Worm (Caenorhabditis elegans): ENCODE results near the gene shn-1.

shn-1 gene

ce11 chrII:11433942-11434341, 43.2 kb upstream of the shn-1 start, which contains the start of gene C05D12.5:
Gene C05D12.5, plus strand, starts transcription at chrII:11434242.
- TF ChIP-seq zag-1 (tag; optimal IDR thresholded peaks at IDR 0.05), result no peak
- no peak for TF ChIP-seq nhr-19 (GFP tag; conservative IDR thresholded peaks at IDR 0.05)
- no peak for TF ChIP-seq skn-1 (tag; optimal IDR thresholded peaks at IDR 0.05)
- TF ChIP-seq ceh-8 (GFP tag; optimal IDR thresholded peaks at IDR 0.05), result no peak
- TF ChIP-seq C16A3.4 (tag; optimal IDR thresholded peaks at IDR 0.05), result no peak
- TF ChIP-seq blmp-1 (tag; optimal IDR thresholded peaks at IDR 0.05), result no peak
- no peak for TF ChIP-seq fkh-4 (tag; optimal IDR thresholded peaks at IDR 0.05; ENCODE audit: borderline replicate concordance)
- TF ChIP-seq ces-1 (GFP tag; optimal IDR thresholded peaks at IDR 0.05), result no peak
- no peak for TF ChIP-seq unc-130 (tag; optimal IDR thresholded peaks at IDR 0.05)
- TF ChIP-seq isw-1 (GFP tag; IDR thresholded peaks at IDR 0.05), result no peak
- TF ChIP-seq alr-1 (tag; optimal IDR thresholded peaks at IDR 0.05; ENCODE audit: borderline replicate concordance), result no peak
- TF ChIP-seq egl-27 (tag; optimal IDR thresholded peaks at IDR 0.05), result no peak
- no peak for TF ChIP-seq nhr-47 (tag; optimal IDR thresholded peaks at IDR 0.05)

ce11 chrII:11431584-11431983, 40.8 kb upstream of the shn-1 start, which contains the start of gene C05D12.4:
Gene C05D12.4, plus strand, starts transcription at chrII:11431884.
- no peak for TF ChIP-seq unc-130 (tag; optimal IDR thresholded peaks at IDR 0.05)
- no peak for TF ChIP-seq unc-98 (GFP tag; IDR thresholded peaks at IDR 0.05)
- TF ChIP-seq nhr-90 (tag; optimal IDR thresholded peaks at IDR 0.05; ENCODE audit: poor library complexity), result no peak
- no peak for TF ChIP-seq nhr-11 (tag; optimal IDR thresholded peaks at IDR 0.05)
- no peak for TF ChIP-seq unc-62 (GFP tag; optimal IDR thresholded peaks at IDR 0.05)
- TF ChIP-seq ceh-82 (tag; optimal IDR thresholded peaks at IDR 0.05), result no peak
- TF ChIP-seq dsc-1 (tag; optimal IDR thresholded peaks at IDR 0.05), result no peak

ce11 chrII:11428599-11428998, 37.8 kb upstream of the shn-1 start:
- TF ChIP-seq elt-2 (tag; optimal IDR thresholded peaks at IDR 0.05), result peak; percentile 10
- TF ChIP-seq ceh-90 (tag; optimal IDR thresholded peaks at IDR 0.05), result no peak

ce11 chrII:11427322-11427721, 36.6 kb upstream of the shn-1 start:
- TF ChIP-seq unc-98 (GFP tag; IDR thresholded peaks at IDR 0.05), result no peak
- no peak for TF ChIP-seq fos-1 (tag; optimal IDR thresholded peaks at IDR 0.05)
- TF ChIP-seq tlp-1 (tag; optimal IDR thresholded peaks at IDR 0.05), result no peak
- no peak for TF ChIP-seq hlh-4 (tag; optimal IDR thresholded peaks at IDR 0.05)
- TF ChIP-seq ceh-63 (GFP tag; optimal IDR thresholded peaks at IDR 0.05), result no peak
- no peak for TF ChIP-seq mef-2 (tag; optimal IDR thresholded peaks at IDR 0.05)
- no peak for TF ChIP-seq nhr-237 (tag; optimal IDR thresholded peaks at IDR 0.05)
- TF ChIP-seq egl-13 (tag; optimal IDR thresholded peaks at IDR 0.05), result no peak
- no peak for TF ChIP-seq sptf-1 (tag; optimal IDR thresholded peaks at IDR 0.05)
- no peak for TF ChIP-seq C04F5.9 (tag; optimal IDR thresholded peaks at IDR 0.05)
- TF ChIP-seq mep-1 (tag; optimal IDR thresholded peaks at IDR 0.05), result no peak
- no peak for TF ChIP-seq pax-3 (tag; optimal IDR thresholded peaks at IDR 0.05)
- TF ChIP-seq nhr-47 (tag; optimal IDR thresholded peaks at IDR 0.05), result no peak
- no peak for TF ChIP-seq xbp-1 (tag; optimal IDR thresholded peaks at IDR 0.05)
- TF ChIP-seq elt-3 (tag; optimal IDR thresholded peaks at IDR 0.05), result no peak

ce11 chrII:11424579-11425316, 34.0 kb upstream of the shn-1 start, which contains the start of gene C05D12.3:
Gene C05D12.3, plus strand, starts transcription at chrII:11425266.
- TF ChIP-seq jun-1 (tag; optimal IDR thresholded peaks at IDR 0.05), result no peak
- TF ChIP-seq lin-14 (GFP tag; optimal IDR thresholded peaks at IDR 0.05), result no peak
- no peak for TF ChIP-seq hlh-17 (GFP tag; optimal IDR thresholded peaks at IDR 0.05; ENCODE audit: borderline replicate concordance)
- no peak for TF ChIP-seq efl-3 (GFP tag; optimal IDR thresholded peaks at IDR 0.05)
- TF ChIP-seq efl-1 (optimal IDR thresholded peaks at IDR 0.05), result no peak
- TF ChIP-seq efl-1 (GFP tag; optimal IDR thresholded peaks at IDR 0.05 in 1 of 2), result peak in 1 of 2 experiments; percentile 49
- TF ChIP-seq pag-3 (tag; optimal IDR thresholded peaks at IDR 0.05; ENCODE audit: borderline replicate concordance, insufficient read depth), result no peak
- TF ChIP-seq lin-39 (tag; optimal IDR thresholded peaks at IDR 0.05), result no peak
- TF ChIP-seq rnt-1 (tag; optimal IDR thresholded peaks at IDR 0.05), result no peak
- TF ChIP-seq elt-2 (tag; optimal IDR thresholded peaks at IDR 0.05), result peak; percentile 22
- no peak for TF ChIP-seq F16B12.6 (tag; optimal IDR thresholded peaks at IDR 0.05)
- TF ChIP-seq fkh-4 (tag; optimal IDR thresholded peaks at IDR 0.05; ENCODE audit: borderline replicate concordance), result no peak
- TF ChIP-seq ceh-82 (tag; optimal IDR thresholded peaks at IDR 0.05), result no peak
- no peak for TF ChIP-seq unc-86 (tag; optimal IDR thresholded peaks at IDR 0.05)
